Worm (Caenorhabditis elegans): ENCODE data around the gene B0294.3.

The B0294.3 gene

ce11 chrX:1870991-1871390, 21.0 kb upstream of the B0294.3 start:
- TF ChIP-seq nhr-76 (tag; optimal IDR thresholded peaks at IDR 0.05) = no peak
- peak; percentile 11 for TF ChIP-seq pha-4 (tag; optimal IDR thresholded peaks at IDR 0.05)
- no peak for TF ChIP-seq lin-13 (tag; optimal IDR thresholded peaks at IDR 0.05)
- no peak for TF ChIP-seq snpc-4 (tag; optimal IDR thresholded peaks at IDR 0.05)
- no peak for TF ChIP-seq tbx-8 (GFP tag; optimal IDR thresholded peaks at IDR 0.05)
- no peak for TF ChIP-seq elt-1 (tag; optimal IDR thresholded peaks at IDR 0.05; ENCODE audit: borderline replicate concordance, insufficient read depth)
- TF ChIP-seq lsy-2 (tag; optimal IDR thresholded peaks at IDR 0.05) = peak; percentile 61
- no peak for TF ChIP-seq drap-1 (GFP tag; optimal IDR thresholded peaks at IDR 0.05)

DNA sequence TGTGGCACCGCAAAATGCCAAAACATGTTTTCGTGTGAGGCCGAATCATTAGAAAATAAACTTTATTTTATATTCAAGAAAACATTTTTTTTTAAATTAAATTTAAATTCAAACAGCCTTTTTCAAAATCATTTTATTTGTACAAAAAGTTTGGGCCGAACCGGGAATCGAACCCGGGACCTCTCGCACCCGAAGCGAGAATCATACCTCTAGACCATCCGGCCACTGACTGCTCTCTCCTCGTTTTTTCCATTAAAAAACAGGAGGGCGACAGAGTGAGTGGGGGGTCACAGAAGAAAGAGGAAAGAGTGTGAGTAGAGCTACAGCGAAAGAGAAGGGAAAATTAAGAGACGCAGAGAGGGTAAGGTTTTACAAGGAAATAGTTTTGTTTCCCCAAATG, 11.3 kb upstream of the B0294.3 start:
- no peak for TF ChIP-seq elt-1 (tag; optimal IDR thresholded peaks at IDR 0.05; ENCODE audit: borderline replicate concordance, insufficient read depth)
- peak; percentile 88 for TF ChIP-seq M03D4.4 (tag; optimal IDR thresholded peaks at IDR 0.05)
- peak; percentile 5 for TF ChIP-seq pha-4 (tag; optimal IDR thresholded peaks at IDR 0.05)
- TF ChIP-seq zip-8 (tag; optimal IDR thresholded peaks at IDR 0.05) = no peak
- peak; percentile 57 for TF ChIP-seq flh-1 (GFP tag; optimal IDR thresholded peaks at IDR 0.05)
- peak; percentile 83 for TF ChIP-seq drap-1 (GFP tag; optimal IDR thresholded peaks at IDR 0.05)
- no peak for TF ChIP-seq unc-39 (tag; optimal IDR thresholded peaks at IDR 0.05)
- peak; percentile 91 for TF ChIP-seq ceh-83 (GFP tag; optimal IDR thresholded peaks at IDR 0.05)
- peak; percentile 82 for TF ChIP-seq cnd-1 (tag; optimal IDR thresholded peaks at IDR 0.05)
- peak; percentile 12 for TF ChIP-seq nhr-237 (tag; optimal IDR thresholded peaks at IDR 0.05)
- TF ChIP-seq bed-3 (GFP tag; optimal IDR thresholded peaks at IDR 0.05) = peak; percentile 63
- peak; percentile 78 for TF ChIP-seq mls-2 (tag; optimal IDR thresholded peaks at IDR 0.05)
- peak; percentile 75 for TF ChIP-seq unc-120 (tag; optimal IDR thresholded peaks at IDR 0.05; ENCODE audit: poor library complexity, severe bottlenecking)
- peak; percentile 64 for TF ChIP-seq tbx-8 (GFP tag; optimal IDR thresholded peaks at IDR 0.05)
- TF ChIP-seq ces-1 (GFP tag; optimal IDR thresholded peaks at IDR 0.05) = peak; percentile 35
- TF ChIP-seq sptf-1 (tag; optimal IDR thresholded peaks at IDR 0.05) = peak; percentile 84
- TF ChIP-seq snpc-4 (tag; optimal IDR thresholded peaks at IDR 0.05) = no peak
- TF ChIP-seq blmp-1 (tag; optimal IDR thresholded peaks at IDR 0.05) = no peak
- TF ChIP-seq ztf-11 (tag; optimal IDR thresholded peaks at IDR 0.05) = peak; percentile 23
- TF ChIP-seq nhr-2 (tag; optimal IDR thresholded peaks at IDR 0.05) = no peak
- TF ChIP-seq lin-13 (tag; optimal IDR thresholded peaks at IDR 0.05) = peak; percentile 55
- peak; percentile 14 for TF ChIP-seq hlh-1 (tag; optimal IDR thresholded peaks at IDR 0.05)
- peak; percentile 39 for TF ChIP-seq lin-32 (GFP tag; optimal IDR thresholded peaks at IDR 0.05)
- no peak for TF ChIP-seq nhr-76 (tag; optimal IDR thresholded peaks at IDR 0.05)
- TF ChIP-seq ham-2 (GFP tag; optimal IDR thresholded peaks at IDR 0.05) = peak; percentile 51
- peak; percentile 74 for TF ChIP-seq sem-2 (GFP tag; optimal IDR thresholded peaks at IDR 0.05)
- peak; percentile 39 for TF ChIP-seq mep-1 (tag; optimal IDR thresholded peaks at IDR 0.05)
- TF ChIP-seq ceh-39 (tag; optimal IDR thresholded peaks at IDR 0.05) = peak; percentile 30
- TF ChIP-seq nhr-28 (tag; optimal IDR thresholded peaks at IDR 0.05) = peak; percentile 47

- TF ChIP-seq cnd-1 (tag; optimal IDR thresholded peaks at IDR 0.05) (no peak), lsy-2 (tag; optimal IDR thresholded peaks at IDR 0.05) (no peak), ces-1 (GFP tag; optimal IDR thresholded peaks at IDR 0.05) (peak; percentile 33), hlh-1 (tag; optimal IDR thresholded peaks at IDR 0.05) (no peak), snpc-4 (tag; optimal IDR thresholded peaks at IDR 0.05) (no peak), M03D4.4 (tag; optimal IDR thresholded peaks at IDR 0.05) (no peak)
These were observed 3.4 kb upstream of the B0294.3 start for ce11 chrX:1888445-1889035.

DNA sequence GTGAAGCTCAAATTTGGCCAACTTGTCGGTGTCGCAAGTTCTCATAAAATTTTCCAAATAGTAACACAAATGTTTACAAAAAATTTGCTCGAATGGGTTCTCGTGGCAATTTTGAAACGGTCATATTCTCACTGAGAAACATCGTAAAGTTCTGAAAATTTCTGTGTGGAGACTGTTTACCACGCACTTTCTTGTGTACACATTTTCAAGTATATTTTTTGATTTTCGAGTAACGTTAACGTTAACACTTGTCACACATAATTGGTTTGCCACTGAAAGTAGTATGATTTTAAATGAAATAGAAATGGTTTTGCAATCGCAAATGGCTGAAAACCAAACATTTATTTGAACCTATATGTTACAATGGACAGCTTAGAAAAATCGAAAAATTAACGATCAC, 1.2 kb upstream of the B0294.3 start:
- no peak for TF ChIP-seq mep-1 (tag; optimal IDR thresholded peaks at IDR 0.05)
- TF ChIP-seq blmp-1 (tag; optimal IDR thresholded peaks at IDR 0.05) = no peak
- TF ChIP-seq unc-120 (tag; optimal IDR thresholded peaks at IDR 0.05; ENCODE audit: poor library complexity, severe bottlenecking) = no peak

- TF ChIP-seq tbx-8 (GFP tag; optimal IDR thresholded peaks at IDR 0.05) = no peak
- TF ChIP-seq cnd-1 (tag; optimal IDR thresholded peaks at IDR 0.05) = no peak
- TF ChIP-seq lin-13 (tag; optimal IDR thresholded peaks at IDR 0.05) = no peak
- TF ChIP-seq nhr-28 (tag; optimal IDR thresholded peaks at IDR 0.05) = no peak
- no peak for TF ChIP-seq unc-120 (tag; optimal IDR thresholded peaks at IDR 0.05; ENCODE audit: poor library complexity, severe bottlenecking)
- TF ChIP-seq nhr-237 (tag; optimal IDR thresholded peaks at IDR 0.05) = no peak
- no peak for TF ChIP-seq nhr-2 (tag; optimal IDR thresholded peaks at IDR 0.05)
- no peak for TF ChIP-seq ces-1 (GFP tag; optimal IDR thresholded peaks at IDR 0.05)
- no peak for TF ChIP-seq unc-39 (tag; optimal IDR thresholded peaks at IDR 0.05)
- TF ChIP-seq drap-1 (GFP tag; optimal IDR thresholded peaks at IDR 0.05) = no peak
- no peak for TF ChIP-seq blmp-1 (tag; optimal IDR thresholded peaks at IDR 0.05)
These were observed 5.3 kb downstream of the B0294.3 start, which contains the start of gene B0294.1 for ce11 chrX:1897243-1897642. TSS of gene B0294.1 (minus strand) at chrX:1897343.

Data from whole organism, mixed stage, embryonic.